Worm (Caenorhabditis elegans) whole organism, midembryonic: ENCODE results near the gene dsl-3.
"Not testable (repeated sequence)": the region's sequence is repeated elsewhere in the genome, so short reads cannot be mapped to it uniquely, and the experiment has no call there.

ENCODE experiments used
- T22C8.4 ChIP-seq: fragments of 200-800 bp; sonication (Bioruptor generic); IDR thresholded peaks from 2 replicates; pipeline ENCODE4 v1.3.6; 2022; ENCODE audit warnings: missing genetic modification characterization, missing compliant biosample characterization
- cog-1 ChIP-seq: sonication (generic microtip); optimal IDR thresholded peaks from 2 replicates; lab custom pipeline; 2016; ENCODE audit warnings: missing genetic modification characterization, missing compliant biosample characterization
- flt-1 ChIP-seq: fragments of 200-800 bp; sonication (Bioruptor generic); IDR thresholded peaks from 2 replicates; pipeline ENCODE4 v1.3.6; 2022; ENCODE audit warnings: missing genetic modification characterization, missing compliant biosample characterization
- klf-2 ChIP-seq: fragments of 200-800 bp; sonication (Bioruptor generic); conservative IDR thresholded peaks from 2 replicates; pipeline ENCODE4 v1.3.6; 2022; ENCODE audit warnings: missing genetic modification reagents, missing genetic modification characterization, missing compliant biosample characterization
- med-1 ChIP-seq: sonication (generic microtip); optimal IDR thresholded peaks from 2 replicates; lab custom pipeline; 2017; ENCODE audit warnings: missing genetic modification characterization, mild to moderate bottlenecking, missing compliant biosample characterization, antibody characterized with exemption, missing genetic modification reagents; ENCODE audit not compliant: insufficient read depth
- ref-1 ChIP-seq: fragments of 200-800 bp; sonication (Bioruptor generic); conservative IDR thresholded peaks from 2 replicates; pipeline ENCODE4 v1.3.6; 2022; ENCODE audit warnings: missing genetic modification reagents, missing genetic modification characterization, missing compliant biosample characterization
- tab-1 ChIP-seq: fragments of 200-800 bp; sonication (Bioruptor generic); IDR thresholded peaks from 2 replicates; pipeline ENCODE4 v1.3.6; 2022; ENCODE audit warnings: missing genetic modification characterization, missing compliant biosample characterization
- ztf-23 ChIP-seq: fragments of 200-800 bp; sonication (Bioruptor generic); IDR thresholded peaks from 2 replicates; pipeline ENCODE4 v1.3.6; 2022; ENCODE audit warnings: missing genetic modification reagents, missing genetic modification characterization, missing compliant biosample characterization
- ztf-29 ChIP-seq: fragments of 200-800 bp; sonication (Bioruptor generic); IDR thresholded peaks from 2 replicates; pipeline ENCODE4 v1.3.6; 2022; ENCODE audit warnings: missing genetic modification reagents, missing genetic modification characterization, missing compliant biosample characterization

dsl-3 gene

DNA sequence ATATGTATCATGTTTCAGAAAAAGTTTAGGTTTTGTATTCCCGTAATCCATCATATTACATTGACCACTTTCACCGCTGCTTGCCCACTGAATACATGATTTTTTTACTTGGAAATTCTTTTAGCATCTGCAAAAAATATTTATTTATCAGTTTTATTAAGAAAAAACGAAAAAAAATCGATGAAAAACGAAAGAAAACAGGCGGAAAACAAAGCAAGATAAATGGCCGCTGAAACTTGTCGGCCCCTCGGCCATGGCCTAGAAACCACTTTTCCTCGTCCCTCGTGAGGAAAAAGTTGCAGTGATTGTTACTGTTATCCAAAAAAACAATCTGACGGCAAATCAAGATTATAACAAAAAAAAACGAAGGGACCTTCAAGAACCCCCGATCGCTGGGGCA, at the start of gene dsl-3:
dsl-3 (plus strand) TSS at position 301 of the 400 bp plus-strand sequence.
- TF ChIP-seq flt-1 (GFP tag; lab: Robert Waterston, UW); T22C8.4 (GFP tag; lab: Robert Waterston, UW); tab-1: not testable (repeated sequence)

ce11 chrIV:1561884-1562283, 48.2 kb upstream of the dsl-3 start, which contains the start of gene hpo-6:
Gene hpo-6, plus strand, starts transcription at chrIV:1562184.
- TF ChIP-seq flt-1 (GFP tag; lab: Robert Waterston, UW) (no peak), T22C8.4 (GFP tag; lab: Robert Waterston, UW) (no peak), tab-1 (no peak), ztf-29 (GFP tag; lab: Robert Waterston, UW) (no peak), med-1 (GFP tag; lab: Kevin White, UChicago) (no peak), ztf-23 (GFP tag; lab: Robert Waterston, UW) (no peak), cog-1 (tag; lab: Kevin White, UChicago) (no peak), ref-1 (GFP tag; lab: Robert Waterston, UW) (no peak), klf-2 (GFP tag; lab: Robert Waterston, UW) (no peak)

DNA sequence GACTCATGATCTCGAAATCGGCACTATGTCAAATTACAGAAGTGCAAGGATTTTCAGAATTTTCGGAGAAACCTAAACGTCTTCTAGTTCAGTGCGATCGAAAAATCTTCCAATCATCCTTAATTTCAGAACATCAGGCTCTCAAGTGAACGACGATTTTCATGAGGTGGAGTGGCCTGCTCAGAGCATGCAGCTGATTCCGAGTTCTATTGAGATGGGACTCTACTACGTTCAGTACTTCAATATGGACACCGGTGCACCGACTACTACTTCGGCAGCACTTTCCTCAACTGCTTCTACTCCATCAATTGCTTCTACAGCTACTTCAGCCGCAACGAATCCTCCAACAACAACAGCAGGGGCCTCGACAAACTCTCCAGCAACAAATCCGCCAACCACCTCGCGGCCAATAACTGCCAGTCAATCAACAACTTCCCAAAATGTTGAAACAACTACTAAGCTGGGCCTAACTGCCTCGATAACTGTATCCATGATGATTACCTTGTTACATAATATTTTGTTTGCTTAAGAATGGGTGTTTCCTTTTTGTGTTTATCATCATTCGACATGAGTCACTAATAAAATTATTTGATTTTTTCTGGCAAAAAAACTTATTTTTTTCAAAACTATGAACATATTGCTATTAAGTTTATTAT, 46.5 kb upstream of the dsl-3 start, which contains the start of gene Y41D4B.15:
Y41D4B.15 (plus strand) TSS at position 606 of the 656 bp plus-strand sequence.
- TF ChIP-seq ztf-23 (GFP tag; lab: Robert Waterston, UW) = no peak
- TF ChIP-seq klf-2 (GFP tag; lab: Robert Waterston, UW) = no peak
- TF ChIP-seq T22C8.4 (GFP tag; lab: Robert Waterston, UW) = no peak
- TF ChIP-seq ref-1 (GFP tag; lab: Robert Waterston, UW) = no peak
- no peak for TF ChIP-seq cog-1 (tag; lab: Kevin White, UChicago)
- no peak for TF ChIP-seq med-1 (GFP tag; lab: Kevin White, UChicago)

DNA sequence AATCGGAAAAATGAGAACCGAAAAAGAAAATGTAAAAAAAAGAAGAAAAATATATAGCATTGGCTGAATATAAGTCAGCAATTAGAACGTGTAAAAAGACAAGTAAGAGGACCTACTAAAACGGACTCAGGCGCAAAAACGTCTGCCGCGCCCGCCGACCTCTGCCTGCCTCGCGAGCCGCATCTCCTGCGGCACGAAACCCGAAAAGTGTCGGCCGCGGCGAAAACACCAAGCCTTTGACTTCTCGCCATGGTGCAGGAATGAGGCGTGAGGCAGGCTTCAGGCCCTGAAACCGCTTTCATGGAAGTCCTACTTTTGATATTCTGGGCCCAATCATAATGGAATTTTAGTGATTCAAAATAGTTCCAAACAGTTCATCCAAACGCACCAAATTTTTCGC, 44.3 kb upstream of the dsl-3 start:
- TF ChIP-seq ztf-29 (GFP tag; lab: Robert Waterston, UW) (no peak), klf-2 (GFP tag; lab: Robert Waterston, UW) (no peak), ref-1 (GFP tag; lab: Robert Waterston, UW) (no peak), tab-1 (no peak), flt-1 (GFP tag; lab: Robert Waterston, UW) (no peak), cog-1 (tag; lab: Kevin White, UChicago) (no peak), T22C8.4 (GFP tag; lab: Robert Waterston, UW) (no peak), med-1 (GFP tag; lab: Kevin White, UChicago) (no peak), ztf-23 (GFP tag; lab: Robert Waterston, UW) (no peak)

- TF ChIP-seq med-1 (GFP tag; lab: Kevin White, UChicago) = no peak
- no peak for TF ChIP-seq klf-2 (GFP tag; lab: Robert Waterston, UW)
- TF ChIP-seq ref-1 (GFP tag; lab: Robert Waterston, UW) = no peak
- TF ChIP-seq flt-1 (GFP tag; lab: Robert Waterston, UW) = no peak
- TF ChIP-seq cog-1 (tag; lab: Kevin White, UChicago) = no peak
- TF ChIP-seq T22C8.4 (GFP tag; lab: Robert Waterston, UW) = no peak
- no peak for TF ChIP-seq ztf-23 (GFP tag; lab: Robert Waterston, UW)
- TF ChIP-seq tab-1 = no peak
- TF ChIP-seq ztf-29 (GFP tag; lab: Robert Waterston, UW) = no peak
Measured at ce11 chrIV:1567577-1567976, 42.5 kb upstream of the dsl-3 start.

DNA sequence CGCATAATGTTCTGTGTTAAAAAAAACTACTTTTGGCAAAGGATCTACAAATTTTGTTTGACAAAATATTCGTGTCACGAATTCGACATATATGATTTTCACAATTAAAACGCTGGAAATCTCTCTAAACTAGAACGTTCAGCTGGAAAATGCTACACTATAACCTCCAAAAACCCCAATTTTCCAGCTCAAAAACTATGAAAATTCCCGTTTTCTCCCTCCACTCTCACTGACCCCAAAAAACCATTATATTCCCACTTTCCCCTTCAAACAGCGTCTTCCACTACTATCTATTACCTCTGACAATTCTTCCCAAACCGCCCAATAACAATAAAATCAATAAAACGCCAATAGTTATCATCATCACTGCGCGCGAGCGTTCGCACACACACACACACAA, 33.3 kb upstream of the dsl-3 start, which contains the start of gene Y41D4B.14:
Y41D4B.14 (plus strand) TSS at position 301 of the 400 bp plus-strand sequence.
- TF ChIP-seq flt-1 (GFP tag; lab: Robert Waterston, UW) = no peak
- no peak for TF ChIP-seq klf-2 (GFP tag; lab: Robert Waterston, UW)
- no peak for TF ChIP-seq ztf-23 (GFP tag; lab: Robert Waterston, UW)

DNA sequence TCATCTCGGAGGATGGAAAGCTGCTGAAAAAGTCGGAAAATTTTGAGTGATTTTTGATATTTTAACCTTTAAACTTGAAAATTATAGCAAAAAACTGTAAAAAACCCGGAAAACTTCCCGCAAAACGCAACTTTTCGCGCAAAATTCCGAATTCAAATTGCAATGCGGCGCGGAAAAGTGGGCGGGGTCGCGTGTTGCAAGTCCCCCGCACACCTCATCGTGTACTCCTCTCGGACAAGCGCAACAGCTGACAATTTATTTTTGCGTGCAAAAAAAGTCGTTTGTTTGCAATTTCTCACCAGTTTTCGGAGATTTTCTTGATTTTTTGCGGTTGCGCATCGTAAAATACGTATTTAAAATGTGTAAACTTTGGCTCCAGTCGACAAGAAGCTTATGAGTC, 14.3 kb upstream of the dsl-3 start, which contains the start of gene npp-8:
npp-8 (minus strand) TSS at position 23 of the 400 bp plus-strand sequence.
- TF ChIP-seq cog-1 (tag; lab: Kevin White, UChicago) (peak; percentile 73), ztf-23 (GFP tag; lab: Robert Waterston, UW) (peak; percentile 93), ztf-29 (GFP tag; lab: Robert Waterston, UW) (no peak), klf-2 (GFP tag; lab: Robert Waterston, UW) (peak; percentile 85), tab-1 (peak; percentile 81), flt-1 (GFP tag; lab: Robert Waterston, UW) (peak; percentile 90), ref-1 (GFP tag; lab: Robert Waterston, UW) (peak; percentile 67), med-1 (GFP tag; lab: Kevin White, UChicago) (peak; percentile 79), T22C8.4 (GFP tag; lab: Robert Waterston, UW) (peak; percentile 65; the same call in 1 of the 2 replicates)

ce11 chrIV:1597018-1597417, 13.1 kb upstream of the dsl-3 start, which contains the start of gene ced-2:
Gene ced-2, plus strand, starts transcription at chrIV:1597318.
- TF ChIP-seq klf-2 (GFP tag; lab: Robert Waterston, UW) = no peak
- TF ChIP-seq ztf-29 (GFP tag; lab: Robert Waterston, UW) = no peak

DNA sequence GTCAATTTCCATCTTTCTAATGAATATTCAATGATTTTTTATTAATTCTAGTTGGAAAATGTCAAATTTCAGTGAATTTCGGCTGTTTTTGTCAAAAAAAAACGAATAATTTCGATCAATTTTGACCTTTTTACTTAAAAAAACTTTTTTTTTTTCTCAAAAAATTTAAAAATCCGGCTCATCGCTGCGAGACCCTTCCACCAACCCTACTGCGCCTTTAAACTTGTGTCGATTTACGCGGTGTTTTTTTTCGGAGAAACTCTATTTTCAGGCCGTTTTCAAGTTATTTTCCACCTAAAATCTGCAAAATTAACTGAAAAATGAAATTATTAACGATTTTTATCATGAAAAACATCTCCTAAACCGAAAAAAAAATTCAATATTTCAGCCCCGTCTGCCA, 9.3 kb upstream of the dsl-3 start:
- TF ChIP-seq T22C8.4 (GFP tag; lab: Robert Waterston, UW) = no peak
- TF ChIP-seq ref-1 (GFP tag; lab: Robert Waterston, UW) = no peak
- TF ChIP-seq cog-1 (tag; lab: Kevin White, UChicago) = no peak
- TF ChIP-seq klf-2 (GFP tag; lab: Robert Waterston, UW) = no peak
- no peak for TF ChIP-seq ztf-29 (GFP tag; lab: Robert Waterston, UW)
- no peak for TF ChIP-seq med-1 (GFP tag; lab: Kevin White, UChicago)
- no peak for TF ChIP-seq tab-1
- TF ChIP-seq flt-1 (GFP tag; lab: Robert Waterston, UW) = no peak
- no peak for TF ChIP-seq ztf-23 (GFP tag; lab: Robert Waterston, UW)
